Worm (Caenorhabditis elegans) whole organism, midembryonic: ENCODE data around the gene spc-2.

Source experiments
- T22C8.4 ChIP-seq: fragments of 200-800 bp; sonication (Bioruptor generic); IDR thresholded peaks from 2 replicates; pipeline ENCODE4 v1.3.6; 2022; ENCODE audit warnings: missing genetic modification characterization, missing compliant biosample characterization
- cog-1 ChIP-seq: sonication (generic microtip); optimal IDR thresholded peaks from 2 replicates; lab custom pipeline; 2016; ENCODE audit warnings: missing genetic modification characterization, missing compliant biosample characterization
- flt-1 ChIP-seq: fragments of 200-800 bp; sonication (Bioruptor generic); IDR thresholded peaks from 2 replicates; pipeline ENCODE4 v1.3.6; 2022; ENCODE audit warnings: missing genetic modification characterization, missing compliant biosample characterization
- tab-1 ChIP-seq: fragments of 200-800 bp; sonication (Bioruptor generic); IDR thresholded peaks from 2 replicates; pipeline ENCODE4 v1.3.6; 2022; ENCODE audit warnings: missing genetic modification characterization, missing compliant biosample characterization
- ztf-23 ChIP-seq: fragments of 200-800 bp; sonication (Bioruptor generic); IDR thresholded peaks from 2 replicates; pipeline ENCODE4 v1.3.6; 2022; ENCODE audit warnings: missing genetic modification reagents, missing genetic modification characterization, missing compliant biosample characterization
- ztf-29 ChIP-seq: fragments of 200-800 bp; sonication (Bioruptor generic); IDR thresholded peaks from 2 replicates; pipeline ENCODE4 v1.3.6; 2022; ENCODE audit warnings: missing genetic modification reagents, missing genetic modification characterization, missing compliant biosample characterization

DNA sequence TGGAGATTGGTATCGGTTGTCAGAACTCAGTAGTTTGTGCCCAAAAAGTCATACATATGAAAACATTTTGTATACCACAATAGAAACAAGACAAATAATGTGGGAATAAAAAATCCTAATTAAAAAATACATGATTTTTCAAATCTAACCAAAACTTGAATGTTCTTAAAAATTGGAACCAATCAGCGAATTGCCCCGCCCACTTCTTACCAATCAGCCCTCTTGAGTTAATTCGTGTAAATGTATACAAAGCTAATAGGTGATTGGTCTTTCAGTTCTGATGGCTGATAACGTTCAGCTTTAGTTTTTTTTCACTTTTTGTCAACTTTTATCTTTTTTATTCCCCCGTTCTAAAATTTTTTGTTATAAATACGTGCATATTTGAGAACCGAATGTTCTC, 6.4 kb upstream of the spc-2 start:
- TF ChIP-seq cog-1 (tag; lab: Kevin White, UChicago) (no peak), ztf-29 (GFP tag; lab: Robert Waterston, UW) (no peak), T22C8.4 (GFP tag; lab: Robert Waterston, UW) (no peak), flt-1 (GFP tag; lab: Robert Waterston, UW) (no peak), tab-1 (GFP tag; lab: Robert Waterston, UW) (no peak), ztf-23 (no peak)
